Worm (Caenorhabditis elegans): ENCODE data around the gene smap-1.

- TF ChIP-seq nhr-42 (GFP tag; IDR thresholded peaks at IDR 0.05): 0 out of 2 replicates have a peak, but pooled peaks have one; percentile 48
- TF ChIP-seq mxl-3 (GFP tag; optimal IDR thresholded peaks at IDR 0.05): no peak
- no peak for TF ChIP-seq unc-39 (tag; optimal IDR thresholded peaks at IDR 0.05)
- TF ChIP-seq nhr-11 (tag; optimal IDR thresholded peaks at IDR 0.05): no peak
- TF ChIP-seq pha-4 (GFP tag; IDR thresholded peaks at IDR 0.05): 0 out of 2 replicates have a peak, but pooled peaks have one; percentile 12
- no peak for TF ChIP-seq pha-4 (tag; optimal IDR thresholded peaks at IDR 0.05)
- TF ChIP-seq lsy-2 (tag; optimal IDR thresholded peaks at IDR 0.05): no peak
- TF ChIP-seq unc-130 (GFP tag; optimal IDR thresholded peaks at IDR 0.05): no peak
Observed at ce11 chrIII:10740518-10740917, 926 bp upstream of the smap-1 start, which contains the start of gene K01G5.8.

Measured in whole organism, L4 larva.